Worm (Caenorhabditis elegans): ENCODE results near the gene unc-52.

- TF ChIP-seq fkh-10 (GFP tag; optimal IDR thresholded peaks at IDR 0.05) (no peak), C08G9.2 (tag; optimal IDR thresholded peaks at IDR 0.05) (no peak), pha-4 (tag; optimal IDR thresholded peaks at IDR 0.05) (no peak), pqm-1 (tag; optimal IDR thresholded peaks at IDR 0.05) (no peak), dve-1 (tag; optimal IDR thresholded peaks at IDR 0.05) (no peak), ama-1 (optimal IDR thresholded peaks at IDR 0.05) (no peak), ceh-48 (tag; optimal IDR thresholded peaks at IDR 0.05) (no peak)
Measured at ce11 chrII:14703232-14703926, 19.1 kb upstream of the unc-52 start.
